Fruit fly (Drosophila melanogaster) whole organism, adult: Measurements from ENCODE around the gene mRpS33.

Experiments
- CG12768 ChIP-seq: fragments of 200-800 bp; sonication (Bioruptor generic); optimal IDR thresholded peaks from 2 replicates; lab custom pipeline; 2017; ENCODE audit warnings: missing biosample characterization, missing genetic modification characterization, mild to moderate bottlenecking, moderate library complexity, missing genetic modification reagents
- CG33017 ChIP-seq: fragments of 200-800 bp; sonication (Bioruptor generic); optimal IDR thresholded peaks from 2 replicates; lab custom pipeline; 2018; ENCODE audit warnings: missing biosample characterization, mild to moderate bottlenecking, missing genetic modification characterization, moderate library complexity
- CG5204 ChIP-seq: fragments of 200-800 bp; sonication (Bioruptor generic); optimal IDR thresholded peaks from 2 replicates; lab custom pipeline; 2016; ENCODE audit warnings: missing biosample characterization, missing genetic modification characterization
- CG7101 ChIP-seq: fragments of 200-800 bp; sonication (Bioruptor generic); optimal IDR thresholded peaks from 2 replicates; lab custom pipeline; 2018; ENCODE audit warnings: missing biosample characterization, mild to moderate bottlenecking, missing genetic modification characterization, moderate library complexity
- Mnt ChIP-seq: fragments of 200-800 bp; sonication (Bioruptor generic); optimal IDR thresholded peaks from 2 replicates; lab custom pipeline; 2016; ENCODE audit warnings: missing biosample characterization, mild to moderate bottlenecking, missing genetic modification characterization
- bab1 ChIP-seq: fragments of 200-800 bp; sonication (Bioruptor generic); optimal IDR thresholded peaks from 3 replicates; lab custom pipeline; 2019; ENCODE audit warnings: missing biosample characterization, mild to moderate bottlenecking, missing genetic modification characterization, moderate library complexity
- ovo ChIP-seq: fragments of 200-800 bp; sonication (Bioruptor generic); optimal IDR thresholded peaks from 2 replicates; lab custom pipeline; 2016; ENCODE audit warnings: missing biosample characterization, missing genetic modification characterization
- tj ChIP-seq: fragments of 200-800 bp; sonication (Bioruptor generic); optimal IDR thresholded peaks from 3 replicates; lab custom pipeline; 2017; ENCODE audit warnings: missing biosample characterization, mild to moderate bottlenecking, missing genetic modification characterization, moderate library complexity

DNA sequence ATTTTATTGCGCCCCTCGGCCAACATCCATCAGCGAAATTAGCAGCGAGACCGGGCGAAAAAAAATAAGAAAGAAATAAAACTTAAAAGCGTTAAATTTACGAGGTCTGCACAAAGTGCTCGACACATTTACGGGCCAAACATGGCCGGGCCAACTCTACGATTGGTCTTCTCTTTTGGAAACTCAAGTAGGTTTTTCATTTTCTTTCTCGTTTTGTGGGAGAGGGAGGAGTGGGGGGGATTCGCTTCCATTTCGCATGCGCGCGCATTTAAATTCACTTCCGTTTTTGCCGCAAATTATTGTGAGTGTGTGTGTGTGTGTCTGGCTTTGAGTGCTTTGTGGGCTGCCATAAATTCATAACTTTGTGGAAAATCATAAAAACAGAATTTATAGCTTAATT is 8.9 kb downstream of the mRpS33 start:
- TF ChIP-seq CG7101 (tag; lab: Kevin White, UChicago) (no peak), tj (GFP tag; lab: Kevin White, UChicago) (no peak), ovo (no peak), CG5204 (GFP tag; lab: Kevin White, UChicago) (no peak), CG33017 (tag; lab: Kevin White, UChicago) (no peak), CG12768 (GFP tag; lab: Kevin White, UChicago) (no peak), bab1 (GFP tag; lab: Kevin White, UChicago) (no peak), Mnt (GFP tag; lab: Kevin White, UChicago) (no peak)
